Worm (Caenorhabditis elegans) whole organism, L4/young adult: ENCODE measurements around the gene srh-300.

Experiments
- W03F9.2 ChIP-seq: fragments of 150-350 bp; optimal IDR thresholded peaks from 2 replicates; lab custom pipeline; 2014; ENCODE audit warnings: missing biosample characterization, missing genetic modification characterization
- him-1 ChIP-seq: sonication (generic microtip); optimal IDR thresholded peaks from 2 replicates; lab custom pipeline; 2016; ENCODE audit warnings: missing genotype, missing genetic modification reagents, missing genetic modification characterization, missing compliant biosample characterization

DNA sequence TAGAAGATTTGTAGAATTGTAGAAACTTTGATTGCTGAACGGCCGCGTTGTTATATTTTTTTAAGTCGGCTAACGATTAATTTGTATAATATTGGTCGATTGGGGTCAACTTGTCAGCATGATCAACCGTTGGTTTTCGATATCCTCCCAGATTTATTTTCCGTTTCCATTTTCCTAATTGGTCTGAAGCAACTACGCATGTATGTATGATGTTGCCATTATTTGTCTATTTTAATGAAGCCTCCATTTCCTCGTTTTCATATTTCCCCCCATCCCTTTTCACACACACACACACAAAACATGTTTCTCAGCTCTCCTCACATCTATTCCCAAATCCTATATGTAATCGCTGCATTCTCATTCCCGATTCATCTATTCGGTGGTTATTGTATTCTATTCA lies 21.4 kb upstream of the srh-300 start, which contains the start of gene srh-287:
- TF ChIP-seq him-1: no peak
- no peak for TF ChIP-seq W03F9.2 (tag; lab: Kevin White, UChicago)
